Fruit fly (Drosophila melanogaster) whole organism, prepupa: Measurements from ENCODE around the gene CG2930.

Source experiments
- Blimp-1 ChIP-seq: fragments of 200-800 bp; sonication (Bioruptor generic); optimal IDR thresholded peaks from 3 replicates; lab custom pipeline; 2017; ENCODE audit warnings: missing biosample characterization, missing genetic modification characterization, mild to moderate bottlenecking, moderate library complexity, missing genetic modification reagents
- CG10669 ChIP-seq: fragments of 200-800 bp; sonication (Bioruptor generic); optimal IDR thresholded peaks from 3 replicates; lab custom pipeline; 2018; ENCODE audit warnings: missing biosample characterization, mild to moderate bottlenecking, missing genetic modification characterization, moderate library complexity
- CG11294 ChIP-seq: fragments of 200-800 bp; sonication (Bioruptor generic); IDR thresholded peaks from 2 replicates; pipeline ENCODE4 v1.3.6; 2022; ENCODE audit warnings: missing biosample characterization, missing genetic modification characterization
- CG11762 ChIP-seq: fragments of 200-800 bp; sonication (Bioruptor generic); optimal IDR thresholded peaks from 3 replicates; lab custom pipeline; 2016; ENCODE audit warnings: missing biosample characterization, missing genetic modification characterization; ENCODE audit not compliant: insufficient read depth
- CG11902 ChIP-seq: fragments of 200-800 bp; sonication (Bioruptor generic); optimal IDR thresholded peaks from 3 replicates; lab custom pipeline; 2016; ENCODE audit warnings: missing biosample characterization, missing genetic modification characterization
- CG15336 ChIP-seq: fragments of 200-800 bp; sonication (Bioruptor generic); IDR thresholded peaks from 2 replicates; pipeline ENCODE4 v1.3.6; 2022; ENCODE audit warnings: missing biosample characterization, missing genetic modification characterization
- CG3032 ChIP-seq: fragments of 200-800 bp; optimal IDR thresholded peaks from 2 replicates; lab custom pipeline; 2019; ENCODE audit warnings: missing biosample characterization, mild to moderate bottlenecking, missing genetic modification characterization, moderate library complexity
- CG3919 ChIP-seq: fragments of 200-800 bp; sonication (Bioruptor generic); optimal IDR thresholded peaks from 3 replicates; lab custom pipeline; 2016; ENCODE audit warnings: missing biosample characterization, missing genetic modification characterization
- CG4318 ChIP-seq: fragments of 200-800 bp; sonication (Bioruptor generic); optimal IDR thresholded peaks from 3 replicates; lab custom pipeline; 2017; ENCODE audit warnings: missing biosample characterization, mild to moderate bottlenecking, missing genetic modification characterization
- CG6163 ChIP-seq: fragments of 200-800 bp; sonication (Bioruptor generic); IDR thresholded peaks from 3 replicates; pipeline ENCODE4 v1.3.6; 2022; ENCODE audit warnings: missing biosample characterization, missing genetic modification characterization
- CG6792 ChIP-seq: fragments of 200-800 bp; sonication (Bioruptor generic); optimal IDR thresholded peaks from 3 replicates; lab custom pipeline; 2016; ENCODE audit warnings: missing biosample characterization, missing genetic modification characterization
- CG7368 ChIP-seq: fragments of 200-800 bp; sonication (Bioruptor generic); optimal IDR thresholded peaks from 3 replicates; lab custom pipeline; 2016; ENCODE audit warnings: missing biosample characterization, missing genetic modification characterization
- CG8119 ChIP-seq: fragments of 200-800 bp; sonication (Bioruptor generic); IDR thresholded peaks from 3 replicates; pipeline ENCODE4 v1.3.6; 2022; ENCODE audit warnings: missing biosample characterization, missing genetic modification characterization
- CG8319 ChIP-seq: fragments of 200-800 bp; sonication (Bioruptor generic); optimal IDR thresholded peaks from 3 replicates; lab custom pipeline; 2016; ENCODE audit warnings: missing biosample characterization, missing genetic modification characterization
- CG8632 ChIP-seq: fragments of 200-800 bp; sonication (Bioruptor generic); optimal IDR thresholded peaks from 3 replicates; lab custom pipeline; 2016; ENCODE audit warnings: missing biosample characterization, missing genetic modification characterization
- CG9139 ChIP-seq: fragments of 200-800 bp; sonication (Bioruptor generic); optimal IDR thresholded peaks from 3 replicates; lab custom pipeline; 2017; ENCODE audit warnings: missing biosample characterization, mild to moderate bottlenecking, missing genetic modification characterization
- Eip75B ChIP-seq: fragments of 200-800 bp; sonication (Bioruptor generic); optimal IDR thresholded peaks from 3 replicates; lab custom pipeline; 2016; ENCODE audit warnings: missing biosample characterization, missing genetic modification characterization
- Eip78C ChIP-seq: fragments of 200-800 bp; sonication (Bioruptor generic); peaks from one replicate; lab custom pipeline; 2016; ENCODE audit warnings: missing biosample characterization, missing genetic modification characterization
- Gug ChIP-seq: fragments of 200-800 bp; sonication (Bioruptor generic); IDR thresholded peaks from 2 replicates; pipeline ENCODE4 v1.3.6; 2022; ENCODE audit warnings: missing biosample characterization, missing genetic modification characterization
- Hr38 ChIP-seq: sonication (Bioruptor generic); optimal IDR thresholded peaks from 2 replicates; lab custom pipeline; 2016; ENCODE audit warnings: missing biosample characterization, missing genetic modification characterization
- Hr4 ChIP-seq: fragments of 200-800 bp; sonication (Bioruptor generic); optimal IDR thresholded peaks from 3 replicates; lab custom pipeline; 2016; ENCODE audit warnings: missing biosample characterization, missing genetic modification characterization
- Lpt ChIP-seq: fragments of 200-800 bp; sonication (Bioruptor generic); optimal IDR thresholded peaks from 3 replicates; lab custom pipeline; 2016; ENCODE audit warnings: missing biosample characterization, missing genetic modification characterization
- Met ChIP-seq: fragments of 200-800 bp; sonication (Bioruptor generic); optimal IDR thresholded peaks from 3 replicates; lab custom pipeline; 2016; ENCODE audit warnings: missing biosample characterization, missing genetic modification characterization
- OdsH ChIP-seq: fragments of 200-800 bp; sonication (Bioruptor generic); optimal IDR thresholded peaks from 3 replicates; lab custom pipeline; 2016; ENCODE audit warnings: missing biosample characterization, missing genetic modification characterization
- Smox ChIP-seq: fragments of 200-800 bp; sonication (Bioruptor generic); optimal IDR thresholded peaks from 3 replicates; lab custom pipeline; 2016; ENCODE audit warnings: missing biosample characterization, missing genetic modification characterization
- Sox102F ChIP-seq: fragments of 200-800 bp; sonication (Bioruptor generic); optimal IDR thresholded peaks from 2 replicates; lab custom pipeline; 2016; ENCODE audit warnings: missing biosample characterization, mild to moderate bottlenecking, missing genetic modification characterization
- Sox14 ChIP-seq: fragments of 200-800 bp; sonication (Bioruptor generic); optimal IDR thresholded peaks from 3 replicates; lab custom pipeline; 2016; ENCODE audit warnings: missing biosample characterization, missing genetic modification characterization
- Sox15 ChIP-seq: fragments of 200-800 bp; sonication (Bioruptor generic); optimal IDR thresholded peaks from 3 replicates; lab custom pipeline; 2016; ENCODE audit warnings: missing biosample characterization, missing genetic modification characterization
- achi ChIP-seq: fragments of 200-800 bp; sonication (Bioruptor generic); optimal IDR thresholded peaks from 3 replicates; lab custom pipeline; 2016; ENCODE audit warnings: missing biosample characterization, missing genetic modification characterization
- acj6 ChIP-seq: fragments of 200-800 bp; sonication (Bioruptor generic); optimal IDR thresholded peaks from 3 replicates; lab custom pipeline; 2016; ENCODE audit warnings: missing biosample characterization, missing genetic modification characterization
- cyc ChIP-seq: fragments of 200-800 bp; sonication (Bioruptor generic); optimal IDR thresholded peaks from 3 replicates; lab custom pipeline; 2016; ENCODE audit warnings: missing biosample characterization, missing genetic modification characterization
- dac ChIP-seq: fragments of 200-800 bp; sonication (Bioruptor generic); optimal IDR thresholded peaks from 2 replicates; lab custom pipeline; 2017; ENCODE audit warnings: missing biosample characterization, mild to moderate bottlenecking, missing genetic modification characterization
- dsx ChIP-seq: fragments of 200-800 bp; optimal IDR thresholded peaks from 3 replicates; lab custom pipeline; 2019; ENCODE audit warnings: missing biosample characterization, mild to moderate bottlenecking, missing genetic modification characterization, moderate library complexity; ENCODE audit not compliant: poor library complexity, severe bottlenecking
- eg ChIP-seq: fragments of 200-800 bp; sonication (Bioruptor generic); IDR thresholded peaks from 3 replicates; pipeline ENCODE4 v1.3.6; 2022; ENCODE audit warnings: missing biosample characterization, missing genetic modification characterization
- fkh ChIP-seq: fragments of 200-800 bp; sonication (Bioruptor generic); optimal IDR thresholded peaks from 3 replicates; lab custom pipeline; 2017; ENCODE audit warnings: missing biosample characterization, mild to moderate bottlenecking, missing genetic modification characterization, moderate library complexity
- lz ChIP-seq: fragments of 200-800 bp; sonication (Bioruptor generic); optimal IDR thresholded peaks from 3 replicates; lab custom pipeline; 2016; ENCODE audit warnings: missing biosample characterization, missing genetic modification characterization
- net ChIP-seq: fragments of 200-800 bp; sonication (Bioruptor generic); optimal IDR thresholded peaks from 3 replicates; lab custom pipeline; 2016; ENCODE audit warnings: missing biosample characterization, missing genetic modification characterization
- pdm3 ChIP-seq: fragments of 200-800 bp; sonication (Bioruptor generic); optimal IDR thresholded peaks from 3 replicates; lab custom pipeline; 2016; ENCODE audit warnings: missing biosample characterization, missing genetic modification characterization
- salr ChIP-seq, 2 experiments: fragments of 200-800 bp; sonication (Bioruptor generic); optimal IDR thresholded peaks; 3 replicates each; lab custom pipeline; 2016 to 2018; ENCODE audit warnings: missing biosample characterization in 2 of 2, missing genetic modification characterization in 2 of 2, mild to moderate bottlenecking in 1 of 2
- ss ChIP-seq, 2 experiments: fragments of 200-800 bp; sonication (Bioruptor generic); optimal IDR thresholded peaks; 2 replicates in 1 of 2; 3 replicates in 1 of 2; lab custom pipeline; 2017 to 2018; ENCODE audit warnings: mild to moderate bottlenecking in 2 of 2, missing biosample characterization in 2 of 2, missing genetic modification characterization in 2 of 2, moderate library complexity in 1 of 2
- svp ChIP-seq: fragments of 200-800 bp; sonication (Bioruptor generic); peaks from one replicate; lab custom pipeline; 2016; ENCODE audit warnings: missing biosample characterization, missing genetic modification characterization
- vri ChIP-seq: fragments of 200-800 bp; sonication (Bioruptor generic); optimal IDR thresholded peaks from 3 replicates; lab custom pipeline; 2016; ENCODE audit warnings: missing biosample characterization, mild to moderate bottlenecking, missing genetic modification characterization

The CG2930 gene

dm6 chrX:3868456-3869023 is at the start of gene CG2930 (continued):
- TF ChIP-seq Smox (GFP tag; lab: Kevin White, UChicago) = peak; percentile 94
- TF ChIP-seq CG6792 (GFP tag; lab: Kevin White, UChicago) = peak; percentile 98
- peak; percentile 96 for TF ChIP-seq svp (GFP tag; lab: Kevin White, UChicago)
- peak; percentile 97 for TF ChIP-seq pdm3
- peak; percentile 96 for TF ChIP-seq CG8632 (GFP tag; lab: Kevin White, UChicago)
- peak; percentile 94 for TF ChIP-seq Met
- TF ChIP-seq Hr4 (GFP tag; lab: Kevin White, UChicago) = peak; percentile 91
- TF ChIP-seq Sox102F = peak; percentile 93
- TF ChIP-seq dsx (GFP tag; lab: Kevin White, UChicago) = peak; percentile 93

- TF ChIP-seq Hr4 (GFP tag; lab: Kevin White, UChicago) = no peak
- TF ChIP-seq CG8319 (GFP tag; lab: Kevin White, UChicago) = no peak
- no peak for TF ChIP-seq Eip78C (GFP tag; lab: Kevin White, UChicago)
- no peak for TF ChIP-seq net
- no peak for TF ChIP-seq CG15336
- TF ChIP-seq achi (GFP tag; lab: Kevin White, UChicago) = no peak
Observed at dm6 chrX:3819470-3819869, 49.3 kb upstream of the CG2930 start.

dm6 chrX:3825069-3825468 is 43.7 kb upstream of the CG2930 start:
- no peak for TF ChIP-seq svp (GFP tag; lab: Kevin White, UChicago)
- no peak for TF ChIP-seq eg (GFP tag; lab: Robert Waterston, UW)
- no peak for TF ChIP-seq Sox15 (GFP tag; lab: Kevin White, UChicago)
- no peak for TF ChIP-seq CG4318
- TF ChIP-seq Blimp-1 (GFP tag; lab: Kevin White, UChicago) = no peak
- no peak for TF ChIP-seq vri (GFP tag; lab: Kevin White, UChicago)
- no peak for TF ChIP-seq lz (GFP tag; lab: Kevin White, UChicago)
- no peak for TF ChIP-seq ss (GFP tag; optimal IDR thresholded peaks at IDR 0.05; lab: Kevin White, UChicago)
- no peak for TF ChIP-seq Sox14 (GFP tag; lab: Kevin White, UChicago)
- TF ChIP-seq CG3032 (tag; lab: Kevin White, UChicago) = no peak
- no peak for TF ChIP-seq CG7368 (GFP tag; lab: Kevin White, UChicago)
- no peak for TF ChIP-seq acj6
- no peak for TF ChIP-seq CG11294 (GFP tag; lab: Robert Waterston, UW)

dm6 chrX:3827897-3828296 is 40.9 kb upstream of the CG2930 start, which contains the start of gene CG2901:
TSS of gene CG2901 (plus strand) at chrX:3828197.
- TF ChIP-seq Hr4 (GFP tag; lab: Kevin White, UChicago) = no peak
- TF ChIP-seq eg (GFP tag; lab: Robert Waterston, UW) = no peak
- no peak for TF ChIP-seq CG8632 (GFP tag; lab: Kevin White, UChicago)
- TF ChIP-seq CG6163 (GFP tag; lab: Robert Waterston, UW) = no peak
- TF ChIP-seq CG11902 = no peak
- no peak for TF ChIP-seq lz (GFP tag; lab: Kevin White, UChicago)
- TF ChIP-seq Eip75B (GFP tag; lab: Kevin White, UChicago) = no peak
- TF ChIP-seq net = no peak
- no peak for TF ChIP-seq cyc
- TF ChIP-seq Lpt = no peak
- TF ChIP-seq, all 60 proteins: peak for 0

dm6 chrX:3831761-3832160 is 37.0 kb upstream of the CG2930 start:
- TF ChIP-seq CG10669 (GFP tag; lab: Kevin White, UChicago) (no peak), OdsH (GFP tag; lab: Kevin White, UChicago) (peak; percentile 32), Hr38 (GFP tag; lab: Kevin White, UChicago) (no peak), salr (GFP tag; optimal IDR thresholded peaks at IDR 0.05; lab: Kevin White, UChicago) (peak in 1 of 2 experiments; percentile 11), CG15336 (peak; percentile 66), CG6163 (GFP tag; lab: Robert Waterston, UW) (0 out of 3 replicates have a peak, but pooled peaks have one; percentile 24), CG11902 (no peak), CG11762 (GFP tag; lab: Kevin White, UChicago) (no peak), CG3919 (GFP tag; lab: Kevin White, UChicago) (peak; percentile 45), CG9139 (GFP tag; lab: Kevin White, UChicago) (no peak), cyc (peak; percentile 18), CG8119 (GFP tag; lab: Robert Waterston, UW) (peak; percentile 63; the same call in 2 of the 3 replicates), CG6792 (GFP tag; lab: Kevin White, UChicago) (peak; percentile 19), Eip75B (GFP tag; lab: Kevin White, UChicago) (no peak), fkh (no peak), Gug (GFP tag; lab: Robert Waterston, UW) (peak; percentile 45; the same call in 1 of the 2 replicates), vri (GFP tag; lab: Kevin White, UChicago) (peak; percentile 3), Hr4 (GFP tag; lab: Kevin White, UChicago) (peak; percentile 15), lz (GFP tag; lab: Kevin White, UChicago) (peak; percentile 8), CG4318 (no peak), net (no peak), Met (peak; percentile 38), eg (GFP tag; lab: Robert Waterston, UW) (peak; percentile 51; the same call in 2 of the 3 replicates), dac (GFP tag; lab: Kevin White, UChicago) (no peak)
